Fruit fly (Drosophila melanogaster): ENCODE data around the gene CG7567.

CG7567 gene

DNA sequence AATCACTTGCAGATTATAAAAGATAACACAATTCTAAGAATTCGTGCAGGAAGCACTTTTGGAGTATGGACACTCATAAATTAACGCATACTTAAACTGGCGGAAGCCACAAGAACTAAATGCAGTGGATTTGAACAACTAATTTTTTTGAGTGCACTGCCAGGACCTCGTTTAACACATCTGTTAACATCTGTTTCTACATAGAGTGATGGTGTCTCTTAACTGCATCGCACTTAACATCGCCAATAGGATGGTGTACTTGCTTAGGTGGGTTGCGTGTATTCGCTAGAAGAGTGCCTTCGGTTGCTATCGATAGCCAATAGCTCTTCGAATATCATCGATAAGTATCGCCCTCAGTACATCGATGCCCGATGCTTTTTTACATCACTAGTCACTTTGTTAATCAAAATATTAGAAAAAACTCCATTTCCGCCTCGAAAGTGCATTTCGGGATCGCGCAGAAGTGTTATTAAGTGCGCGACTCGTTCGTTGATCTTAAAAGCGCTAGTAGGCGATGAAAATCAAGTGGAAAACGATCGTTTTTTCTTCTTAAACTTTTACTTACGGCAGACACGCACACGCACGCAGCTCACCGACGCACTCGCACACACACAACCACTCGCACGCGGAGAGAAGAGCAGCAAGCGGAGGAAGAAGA, 3.7 kb upstream of the CG7567 start, which contains the start of gene alph (continued):
- peak; percentile 13; the same call in 1 of the 2 replicates for TF ChIP-seq H2.0 (GFP tag; IDR thresholded peaks at IDR 0.05)
- no peak for TF ChIP-seq hkb (optimal IDR thresholded peaks at IDR 0.05)
- TF ChIP-seq hkb (GFP tag; IDR thresholded peaks at IDR 0.05) = peak; percentile 69
- TF ChIP-seq lab (GFP tag; optimal IDR thresholded peaks at IDR 0.05) = peak; percentile 41
- TF ChIP-seq usp (GFP tag; optimal IDR thresholded peaks at IDR 0.05) = no peak
- peak; percentile 17 for TF ChIP-seq CG13775 (GFP tag; optimal IDR thresholded peaks at IDR 0.05)
- peak; percentile 53; the same call in 1 of the 3 replicates for TF ChIP-seq CG11560 (tag; IDR thresholded peaks at IDR 0.05)
- no peak for TF ChIP-seq Atf6 (GFP tag; IDR thresholded peaks at IDR 0.05)
- peak; percentile 20 for TF ChIP-seq NC2β (GFP tag; optimal IDR thresholded peaks at IDR 0.05)
- TF ChIP-seq vfl (GFP tag; optimal IDR thresholded peaks at IDR 0.05) = peak; percentile 9
- peak; percentile 19 for TF ChIP-seq caup (GFP tag; optimal IDR thresholded peaks at IDR 0.05; ENCODE audit: severe bottlenecking)
- TF ChIP-seq CG8359 (GFP tag; optimal IDR thresholded peaks at IDR 0.05; ENCODE audit: borderline replicate concordance) = no peak
- TF ChIP-seq CG6813 (GFP tag; optimal IDR thresholded peaks at IDR 0.05) = peak; percentile 39
- peak; percentile 37 for TF ChIP-seq CoRest (tag; optimal IDR thresholded peaks at IDR 0.05)
- TF ChIP-seq CG15011 (GFP tag; optimal IDR thresholded peaks at IDR 0.05) = no peak
- peak; percentile 32 for TF ChIP-seq CG10979 (tag; optimal IDR thresholded peaks at IDR 0.05)
- peak; percentile 96 for TF ChIP-seq mld (GFP tag; IDR thresholded peaks at IDR 0.05; ENCODE audit: partially characterized antibody)
- peak; percentile 36 for TF ChIP-seq CG7786 (GFP tag; optimal IDR thresholded peaks at IDR 0.05)
- TF ChIP-seq Sry-δ (GFP tag; optimal IDR thresholded peaks at IDR 0.05) = peak; percentile 98
- peak; percentile 63 for TF ChIP-seq az2 (GFP tag; optimal IDR thresholded peaks at IDR 0.05)
- TF ChIP-seq Scr (GFP tag; IDR thresholded peaks at IDR 0.05; ENCODE audit: partially characterized antibody) = peak; percentile 96
- TF ChIP-seq amos (GFP tag; IDR thresholded peaks at IDR 0.05; ENCODE audit: partially characterized antibody) = peak; percentile 99
- peak; percentile 52 for TF ChIP-seq p53 (GFP tag; optimal IDR thresholded peaks at IDR 0.05)
- TF ChIP-seq Asciz (GFP tag; optimal IDR thresholded peaks at IDR 0.05) = peak; percentile 23
- no peak for TF ChIP-seq ken (GFP tag; IDR thresholded peaks at IDR 0.05)
- TF ChIP-seq slp2 (GFP tag; optimal IDR thresholded peaks at IDR 0.05) = no peak
- peak; percentile 23 for TF ChIP-seq Atf-2 (GFP tag; optimal IDR thresholded peaks at IDR 0.05)
- TF ChIP-seq CG4282 (GFP tag; optimal IDR thresholded peaks at IDR 0.05) = no peak
- peak; percentile 64 for TF ChIP-seq Mad (GFP tag; optimal IDR thresholded peaks at IDR 0.05)
- no peak for TF ChIP-seq CG12769 (tag; optimal IDR thresholded peaks at IDR 0.05)
- peak; percentile 99 for TF ChIP-seq CG42726 (GFP tag; IDR thresholded peaks at IDR 0.05; ENCODE audit: partially characterized antibody)
- peak; percentile 16 for TF ChIP-seq Fer3 (tag; optimal IDR thresholded peaks at IDR 0.05)
- TF ChIP-seq CG8478 (optimal IDR thresholded peaks at IDR 0.05) = peak; percentile 78
- peak; percentile 78 for TF ChIP-seq Sin3A (optimal IDR thresholded peaks at IDR 0.05)
- peak; percentile 7 for TF ChIP-seq zfh2 (GFP tag; optimal IDR thresholded peaks at IDR 0.05)
- TF ChIP-seq CrebB (tag; optimal IDR thresholded peaks at IDR 0.05) = peak; percentile 26
- no peak for TF ChIP-seq CG15269 (tag; optimal IDR thresholded peaks at IDR 0.05)
- TF ChIP-seq ab (GFP tag; optimal IDR thresholded peaks at IDR 0.05) = peak; percentile 0
- TF ChIP-seq nau (GFP tag; optimal IDR thresholded peaks at IDR 0.05) = no peak
- peak; percentile 18 for TF ChIP-seq CG12942 (GFP tag; optimal IDR thresholded peaks at IDR 0.05)
- no peak for TF ChIP-seq CG5953 (GFP tag; IDR thresholded peaks at IDR 0.05)
- TF ChIP-seq bigmax (GFP tag; optimal IDR thresholded peaks at IDR 0.05) = peak; percentile 18
- peak; percentile 14 for TF ChIP-seq ewg (GFP tag; optimal IDR thresholded peaks at IDR 0.05)
- no peak for TF ChIP-seq CG4360 (GFP tag; IDR thresholded peaks at IDR 0.05)
- TF ChIP-seq CG9797 (GFP tag; optimal IDR thresholded peaks at IDR 0.05) = peak; percentile 40
- TF ChIP-seq CG33557 (GFP tag; optimal IDR thresholded peaks at IDR 0.05) = peak; percentile 6
- TF ChIP-seq eve (GFP tag; optimal IDR thresholded peaks at IDR 0.05) = no peak
- TF ChIP-seq CG12236 (GFP tag; optimal IDR thresholded peaks at IDR 0.05) = peak; percentile 1
- no peak for TF ChIP-seq pros (GFP tag; optimal IDR thresholded peaks at IDR 0.05)
- no peak for TF ChIP-seq en (GFP tag; optimal IDR thresholded peaks at IDR 0.05)
